Worm (Caenorhabditis elegans) whole organism, L2 larva: ENCODE measurements around the gene str-55.
"Not testable (repeated sequence)": the region's sequence is repeated elsewhere in the genome, so short reads cannot be mapped to it uniquely, and the experiment has no call there.

Source experiments
- C34F6.9 ChIP-seq: fragments of 150-350 bp; optimal IDR thresholded peaks from 2 replicates; lab custom pipeline; 2014; ENCODE audit warnings: missing biosample characterization, missing genetic modification characterization
- F13H6.1 ChIP-seq: sonication (generic microtip); optimal IDR thresholded peaks from 2 replicates; lab custom pipeline; 2016; ENCODE audit warnings: missing genetic modification characterization, missing compliant biosample characterization
- ZK546.5 ChIP-seq: sonication (generic microtip); optimal IDR thresholded peaks from 2 replicates; lab custom pipeline; 2017; ENCODE audit warnings: missing biosample characterization, missing genetic modification characterization
- alr-1 ChIP-seq: fragments of 150-350 bp; optimal IDR thresholded peaks from 2 replicates; lab custom pipeline; 2014; ENCODE audit warnings: missing biosample characterization, missing genetic modification characterization
- aly-2 ChIP-seq: fragments of 150-350 bp; optimal IDR thresholded peaks from 2 replicates; lab custom pipeline; 2014; ENCODE audit warnings: missing biosample characterization, missing genetic modification characterization
- ama-1 ChIP-seq: fragments of 150-350 bp; optimal IDR thresholded peaks from 2 replicates; lab custom pipeline; 2018; ENCODE audit warnings: inconsistent platforms
- ceh-16 ChIP-seq: fragments of 150-350 bp; optimal IDR thresholded peaks from 2 replicates; lab custom pipeline; 2014; ENCODE audit warnings: missing biosample characterization, missing genetic modification characterization
- ceh-82 ChIP-seq: fragments of 150-350 bp; optimal IDR thresholded peaks from 2 replicates; lab custom pipeline; 2014; ENCODE audit warnings: missing biosample characterization, missing genetic modification characterization
- elt-1 ChIP-seq: fragments of 150-350 bp; optimal IDR thresholded peaks from 2 replicates; lab custom pipeline; 2014; ENCODE audit warnings: missing biosample characterization, missing genetic modification characterization
- elt-3 ChIP-seq: sonication (generic microtip); optimal IDR thresholded peaks from 2 replicates; lab custom pipeline; 2017; ENCODE audit warnings: missing biosample characterization, missing genetic modification characterization
- fos-1 ChIP-seq: fragments of 150-350 bp; optimal IDR thresholded peaks from 2 replicates; lab custom pipeline; 2014; ENCODE audit warnings: missing biosample characterization, missing genetic modification characterization
- gmeb-1 ChIP-seq: fragments of 150-350 bp; optimal IDR thresholded peaks from 2 replicates; lab custom pipeline; 2014; ENCODE audit warnings: missing biosample characterization, missing genetic modification characterization
- lin-11 ChIP-seq: fragments of 150-350 bp; sonication (generic microtip); optimal IDR thresholded peaks from 2 replicates; lab custom pipeline; 2014; ENCODE audit warnings: missing biosample characterization, missing genetic modification characterization, inconsistent platforms, mixed read lengths
- lin-13 ChIP-seq: fragments of 150-350 bp; optimal IDR thresholded peaks from 2 replicates; lab custom pipeline; 2014; ENCODE audit warnings: missing biosample characterization, missing genetic modification reagents, missing genetic modification characterization
- lin-39 ChIP-seq: fragments of 150-350 bp; optimal IDR thresholded peaks from 2 replicates; lab custom pipeline; 2014; ENCODE audit warnings: missing biosample characterization, missing genetic modification reagents, missing genetic modification characterization
- lsy-2 ChIP-seq, 2 experiments: fragments of 150-350 bp in 1 of 2; sonication (generic microtip) in 1 of 2; optimal IDR thresholded peaks; 2 replicates each; lab custom pipeline; 2014 to 2017; ENCODE audit warnings: missing biosample characterization in 2 of 2, missing genetic modification characterization in 2 of 2
- mab-5 ChIP-seq: fragments of 150-350 bp; optimal IDR thresholded peaks from 2 replicates; lab custom pipeline; 2014; ENCODE audit warnings: missing biosample characterization, missing genetic modification characterization
- mbf-1 ChIP-seq: sonication (generic microtip); optimal IDR thresholded peaks from 2 replicates; lab custom pipeline; 2017; ENCODE audit warnings: missing biosample characterization, missing genetic modification characterization
- nhr-10 ChIP-seq: sonication (generic microtip); optimal IDR thresholded peaks from 2 replicates; lab custom pipeline; 2017; ENCODE audit warnings: missing biosample characterization, missing genetic modification characterization
- nhr-11 ChIP-seq: fragments of 150-350 bp; optimal IDR thresholded peaks from 2 replicates; lab custom pipeline; 2014; ENCODE audit warnings: missing biosample characterization, missing genetic modification characterization
- nhr-129 ChIP-seq: fragments of 150-350 bp; optimal IDR thresholded peaks from 2 replicates; lab custom pipeline; 2014; ENCODE audit warnings: missing biosample characterization, missing genetic modification characterization
- nhr-21 ChIP-seq: fragments of 150-350 bp; optimal IDR thresholded peaks from 2 replicates; lab custom pipeline; 2014; ENCODE audit warnings: missing biosample characterization, missing genetic modification characterization
- nhr-25 ChIP-seq: fragments of 150-350 bp; sonication (generic microtip); optimal IDR thresholded peaks from 3 replicates; lab custom pipeline; 2014; ENCODE audit warnings: missing biosample characterization, missing genetic modification characterization
- nhr-6 ChIP-seq: fragments of 150-350 bp; optimal IDR thresholded peaks from 2 replicates; lab custom pipeline; 2014; ENCODE audit warnings: missing biosample characterization, missing genetic modification characterization
- nhr-77 ChIP-seq: fragments of 150-350 bp; optimal IDR thresholded peaks from 2 replicates; lab custom pipeline; 2014; ENCODE audit warnings: missing biosample characterization, missing genetic modification characterization
- peb-1 ChIP-seq: fragments of 150-350 bp; optimal IDR thresholded peaks from 2 replicates; lab custom pipeline; 2014; ENCODE audit warnings: missing biosample characterization, missing genetic modification characterization
- sem-4 ChIP-seq: fragments of 150-350 bp; optimal IDR thresholded peaks from 2 replicates; lab custom pipeline; 2014; ENCODE audit warnings: missing biosample characterization, missing genetic modification reagents, missing genetic modification characterization
- skn-1 ChIP-seq: sonication (generic microtip); optimal IDR thresholded peaks from 2 replicates; lab custom pipeline; 2017; ENCODE audit warnings: missing biosample characterization, missing genetic modification characterization
- sma-3 ChIP-seq: sonication (generic microtip); optimal IDR thresholded peaks from 2 replicates; lab custom pipeline; 2016; ENCODE audit warnings: missing genetic modification reagents, missing genetic modification characterization, missing compliant biosample characterization
- sma-9 ChIP-seq, 2 experiments: fragments of 150-350 bp in 1 of 2; sonication (generic microtip) in 1 of 2; optimal IDR thresholded peaks; 2 replicates each; lab custom pipeline; 2014 to 2016; ENCODE audit warnings: missing genetic modification characterization in 2 of 2, mild to moderate bottlenecking in 1 of 2, missing biosample characterization in 1 of 2, missing compliant biosample characterization in 1 of 2, missing genetic modification reagents in 1 of 2, moderate library complexity in 1 of 2
- snpc-4 ChIP-seq: fragments of 150-350 bp; optimal IDR thresholded peaks from 2 replicates; lab custom pipeline; 2014; ENCODE audit warnings: missing biosample characterization, missing genetic modification characterization
- unc-39 ChIP-seq: fragments of 150-350 bp; optimal IDR thresholded peaks from 2 replicates; lab custom pipeline; 2014; ENCODE audit warnings: missing biosample characterization, missing genetic modification characterization
- unc-55 ChIP-seq: fragments of 150-350 bp; sonication (generic microtip); optimal IDR thresholded peaks from 3 replicates; lab custom pipeline; 2014; ENCODE audit warnings: missing biosample characterization, missing genetic modification reagents, missing genetic modification characterization
- zag-1 ChIP-seq: fragments of 150-350 bp; optimal IDR thresholded peaks from 2 replicates; lab custom pipeline; 2014; ENCODE audit warnings: missing biosample characterization, missing genetic modification characterization
- ztf-1 ChIP-seq: fragments of 200-800 bp; sonication (Bioruptor generic); conservative IDR thresholded peaks from 2 replicates; pipeline ENCODE4 v1.3.6; 2022; ENCODE audit warnings: missing genetic modification characterization, missing compliant biosample characterization
- ztf-11 ChIP-seq: sonication (generic microtip); optimal IDR thresholded peaks from 2 replicates; lab custom pipeline; 2017; ENCODE audit warnings: missing biosample characterization, missing genetic modification characterization

The str-55 gene

ce11 chrV:16393728-16394127 lies 23.2 kb downstream of the str-55 start, which contains the start of gene srd-63:
Gene srd-63, minus strand, starts transcription at chrV:16393828.
- no peak for TF ChIP-seq ama-1
- TF ChIP-seq ceh-82 (tag; lab: Kevin White, UChicago), result no peak
- no peak for TF ChIP-seq snpc-4 (tag; lab: Kevin White, UChicago)
- no peak for TF ChIP-seq elt-3 (tag; lab: Kevin White, UChicago)
- TF ChIP-seq nhr-6, result no peak
- no peak for TF ChIP-seq lin-39 (tag; lab: Kevin White, UChicago)
- no peak for TF ChIP-seq unc-39 (tag; lab: Kevin White, UChicago)
- TF ChIP-seq gmeb-1, result no peak
- no peak for TF ChIP-seq C34F6.9 (tag; lab: Kevin White, UChicago)
- TF ChIP-seq lin-13 (GFP tag; lab: Kevin White, UChicago), result no peak
- no peak for TF ChIP-seq ztf-1 (GFP tag; lab: Robert Waterston, UW)
- no peak for TF ChIP-seq mab-5 (tag; lab: Kevin White, UChicago)
- no peak for TF ChIP-seq nhr-11 (tag; lab: Kevin White, UChicago)

- TF ChIP-seq fos-1 (tag; lab: Kevin White, UChicago) (peak; percentile 49), ama-1 (no peak), sma-9 (GFP tag; optimal IDR thresholded peaks at IDR 0.05; lab: Kevin White, UChicago) (peak; percentile 77), sma-9 (tag; optimal IDR thresholded peaks at IDR 0.05; lab: Kevin White, UChicago) (no peak), nhr-129 (tag; lab: Kevin White, UChicago) (peak; percentile 5)
These were observed 26.3 kb downstream of the str-55 start, which contains the start of gene gst-44 for ce11 chrV:16390655-16391054. Gene gst-44, plus strand, starts transcription at chrV:16390891.

ce11 chrV:16388268-16388667 lies 28.6 kb downstream of the str-55 start, which contains the start of gene sri-65:
Gene sri-65, minus strand, starts transcription at chrV:16388368.
- TF ChIP-seq nhr-25 (tag; lab: Kevin White, UChicago) (no peak), F13H6.1 (tag; lab: Kevin White, UChicago) (no peak), nhr-6 (no peak), sem-4 (no peak), unc-39 (tag; lab: Kevin White, UChicago) (no peak), nhr-21 (tag; lab: Kevin White, UChicago) (no peak), elt-1 (no peak), aly-2 (tag; lab: Kevin White, UChicago) (no peak), fos-1 (tag; lab: Kevin White, UChicago) (no peak), ceh-82 (tag; lab: Kevin White, UChicago) (no peak), nhr-129 (tag; lab: Kevin White, UChicago) (no peak), lsy-2 (tag; optimal IDR thresholded peaks at IDR 0.05; lab: Kevin White, UChicago) (no peak)

- TF ChIP-seq C34F6.9 (tag; lab: Kevin White, UChicago); mbf-1 (tag; lab: Kevin White, UChicago); sem-4: not testable (repeated sequence)
These were observed 33.2 kb downstream of the str-55 start, which contains the start of gene F13A7.7 for ce11 chrV:16383729-16384128. Gene F13A7.7, minus strand, starts transcription at chrV:16383829.

ce11 chrV:16382949-16383348 lies 34.0 kb downstream of the str-55 start:
- TF ChIP-seq lin-13 (GFP tag; lab: Kevin White, UChicago), result no peak
- TF ChIP-seq lsy-2 (tag; optimal IDR thresholded peaks at IDR 0.05; lab: Kevin White, UChicago), result no peak
- TF ChIP-seq skn-1 (tag; lab: Kevin White, UChicago), result no peak
- no peak for TF ChIP-seq C34F6.9 (tag; lab: Kevin White, UChicago)
- TF ChIP-seq unc-55 (GFP tag; lab: Kevin White, UChicago), result no peak
- TF ChIP-seq ceh-82 (tag; lab: Kevin White, UChicago), result no peak
- no peak for TF ChIP-seq alr-1 (tag; lab: Kevin White, UChicago)
- no peak for TF ChIP-seq nhr-77
- TF ChIP-seq ztf-1 (GFP tag; lab: Robert Waterston, UW), result no peak
- no peak for TF ChIP-seq nhr-25 (tag; lab: Kevin White, UChicago)
- no peak for TF ChIP-seq unc-39 (tag; lab: Kevin White, UChicago)
- TF ChIP-seq, all 48 proteins: peak for 0

- no peak for TF ChIP-seq F13H6.1 (tag; lab: Kevin White, UChicago)
- no peak for TF ChIP-seq ztf-11 (tag; lab: Kevin White, UChicago)
- no peak for TF ChIP-seq nhr-10 (tag; lab: Kevin White, UChicago)
- no peak for TF ChIP-seq sma-9 (GFP tag; optimal IDR thresholded peaks at IDR 0.05; lab: Kevin White, UChicago)
- no peak for TF ChIP-seq sma-9 (tag; optimal IDR thresholded peaks at IDR 0.05; lab: Kevin White, UChicago)
- TF ChIP-seq nhr-21 (tag; lab: Kevin White, UChicago), result no peak
- no peak for TF ChIP-seq sma-3
- TF ChIP-seq nhr-25 (tag; lab: Kevin White, UChicago), result no peak
- no peak for TF ChIP-seq lin-11
- no peak for TF ChIP-seq C34F6.9 (tag; lab: Kevin White, UChicago)
- no peak for TF ChIP-seq ZK546.5 (tag; lab: Kevin White, UChicago)
- no peak for TF ChIP-seq unc-39 (tag; lab: Kevin White, UChicago)
- TF ChIP-seq peb-1, result no peak
- TF ChIP-seq zag-1, result no peak
- TF ChIP-seq fos-1 (tag; lab: Kevin White, UChicago), result no peak
- TF ChIP-seq ceh-16 (tag; lab: Kevin White, UChicago), result no peak
- no peak for TF ChIP-seq ceh-82 (tag; lab: Kevin White, UChicago)
These were observed 39.1 kb downstream of the str-55 start, which contains the start of gene F13A7.1 for ce11 chrV:16377849-16378248. Gene F13A7.1, minus strand, starts transcription at chrV:16377949.
